Worm (Caenorhabditis elegans): ENCODE measurements around the gene R02D5.3.

ce11 chrV:14493665-14494064 lies 10.7 kb downstream of the R02D5.3 start:
- TF ChIP-seq aly-2 (tag; optimal IDR thresholded peaks at IDR 0.05) (no peak), unc-62 (GFP tag; optimal IDR thresholded peaks at IDR 0.05) (no peak), fkh-4 (tag; optimal IDR thresholded peaks at IDR 0.05; ENCODE audit: borderline replicate concordance) (no peak), pag-3 (tag; optimal IDR thresholded peaks at IDR 0.05; ENCODE audit: borderline replicate concordance, insufficient read depth) (no peak), hlh-17 (GFP tag; optimal IDR thresholded peaks at IDR 0.05; ENCODE audit: borderline replicate concordance) (no peak), nhr-76 (tag; optimal IDR thresholded peaks at IDR 0.05) (no peak), skn-1 (tag; optimal IDR thresholded peaks at IDR 0.05) (no peak), nhr-11 (tag; optimal IDR thresholded peaks at IDR 0.05) (no peak), nhr-237 (tag; optimal IDR thresholded peaks at IDR 0.05) (no peak), lsy-2 (tag; optimal IDR thresholded peaks at IDR 0.05) (no peak), sptf-1 (tag; optimal IDR thresholded peaks at IDR 0.05) (no peak), isw-1 (GFP tag; IDR thresholded peaks at IDR 0.05) (no peak)

Data from whole organism, L1 larva.